Worm (Caenorhabditis elegans) whole organism, young adult: ENCODE measurements around the gene C27A2.8.

Experiments used
- F22D6.2 ChIP-seq: sonication (generic microtip); optimal IDR thresholded peaks from 2 replicates; lab custom pipeline; 2016; ENCODE audit warnings: mild to moderate bottlenecking, missing genetic modification characterization, missing compliant biosample characterization
- F33H1.4 ChIP-seq: fragments of 200-800 bp; sonication (Bioruptor generic); IDR thresholded peaks from 2 replicates; pipeline ENCODE4 v1.3.6; 2022; ENCODE audit warnings: missing genetic modification reagents, missing genetic modification characterization, missing compliant biosample characterization
- F37B4.10 ChIP-seq: fragments of 200-800 bp; sonication (Bioruptor generic); IDR thresholded peaks from 2 replicates; pipeline ENCODE4 v1.3.6; 2022; ENCODE audit warnings: missing genetic modification characterization, missing compliant biosample characterization
- F39B2.1 ChIP-seq: fragments of 200-800 bp; sonication (Bioruptor generic); IDR thresholded peaks from 2 replicates; pipeline ENCODE4 v1.3.6; 2022; ENCODE audit warnings: missing genetic modification reagents, missing genetic modification characterization, missing compliant biosample characterization
- F49E8.2 ChIP-seq: sonication (generic microtip); optimal IDR thresholded peaks from 3 replicates; lab custom pipeline; 2017; ENCODE audit warnings: missing genetic modification characterization, mild to moderate bottlenecking, missing compliant biosample characterization, antibody characterized with exemption, moderate library complexity; ENCODE audit not compliant: insufficient read depth
- T26A5.8 ChIP-seq: sonication (generic microtip); optimal IDR thresholded peaks from 2 replicates; lab custom pipeline; 2016; ENCODE audit warnings: missing genetic modification characterization, missing compliant biosample characterization
- Y53F4B.3 ChIP-seq: fragments of 200-800 bp; sonication (Bioruptor generic); IDR thresholded peaks from 2 replicates; pipeline ENCODE4 v1.3.6; 2022; ENCODE audit warnings: missing genetic modification reagents, missing genetic modification characterization, missing compliant biosample characterization
- Y95B8A.8 ChIP-seq: fragments of 200-800 bp; sonication (Bioruptor generic); IDR thresholded peaks from 2 replicates; pipeline ENCODE4 v1.3.6; 2022; ENCODE audit warnings: missing genetic modification reagents, missing genetic modification characterization, missing compliant biosample characterization
- ZK185.1 ChIP-seq: sonication (generic microtip); optimal IDR thresholded peaks from 2 replicates; lab custom pipeline; 2016; ENCODE audit warnings: mild to moderate bottlenecking, missing genetic modification characterization, missing compliant biosample characterization; ENCODE audit not compliant: poor library complexity, severe bottlenecking
- aptf-3 ChIP-seq: fragments of 200-800 bp; sonication (Bioruptor generic); IDR thresholded peaks from 2 replicates; pipeline ENCODE4 v1.3.6; 2022; ENCODE audit warnings: missing genetic modification characterization, missing compliant biosample characterization
- atf-7 ChIP-seq: sonication (generic microtip); optimal IDR thresholded peaks from 2 replicates; lab custom pipeline; 2017; ENCODE audit warnings: mild to moderate bottlenecking, missing genetic modification characterization, missing compliant biosample characterization
- athp-1 ChIP-seq: sonication (generic microtip); optimal IDR thresholded peaks from 2 replicates; lab custom pipeline; 2017; ENCODE audit warnings: mild to moderate bottlenecking, missing genetic modification characterization, missing compliant biosample characterization
- attf-3 ChIP-seq: fragments of 200-800 bp; sonication (Bioruptor generic); conservative IDR thresholded peaks from 2 replicates; pipeline ENCODE4 v1.3.6; 2022; ENCODE audit warnings: missing genetic modification reagents, missing genetic modification characterization, missing compliant biosample characterization
- attf-5 ChIP-seq: fragments of 200-800 bp; sonication (Bioruptor generic); optimal IDR thresholded peaks from 2 replicates; lab custom pipeline; 2018; ENCODE audit warnings: mild to moderate bottlenecking, missing genetic modification characterization, missing compliant biosample characterization
- attf-6 ChIP-seq: fragments of 200-800 bp; sonication (Bioruptor generic); IDR thresholded peaks from 2 replicates; pipeline ENCODE4 v1.3.6; 2022; ENCODE audit warnings: missing genetic modification reagents, missing genetic modification characterization, missing compliant biosample characterization
- bed-1 ChIP-seq: fragments of 200-800 bp; sonication (Bioruptor generic); IDR thresholded peaks from 2 replicates; pipeline ENCODE4 v1.3.6; 2022; ENCODE audit warnings: missing genetic modification reagents, missing genetic modification characterization, missing compliant biosample characterization
- bed-2 ChIP-seq: fragments of 200-800 bp; sonication (Bioruptor generic); IDR thresholded peaks from 2 replicates; pipeline ENCODE4 v1.3.6; 2022; ENCODE audit warnings: missing genetic modification reagents, missing genetic modification characterization, missing compliant biosample characterization
- chd-7 ChIP-seq: sonication (generic microtip); optimal IDR thresholded peaks from 2 replicates; lab custom pipeline; 2016; ENCODE audit warnings: mild to moderate bottlenecking, missing genetic modification characterization, moderate library complexity, missing compliant biosample characterization
- dox-1 ChIP-seq: fragments of 200-800 bp; sonication (Bioruptor generic); IDR thresholded peaks from 2 replicates; pipeline ENCODE4 v1.3.6; 2022; ENCODE audit warnings: missing genetic modification reagents, missing genetic modification characterization, missing compliant biosample characterization
- dpff-1 ChIP-seq: sonication (generic microtip); optimal IDR thresholded peaks from 2 replicates; lab custom pipeline; 2017; ENCODE audit warnings: mild to moderate bottlenecking, missing genetic modification characterization, missing compliant biosample characterization
- egl-18 ChIP-seq: fragments of 200-800 bp; sonication (Bioruptor generic); IDR thresholded peaks from 2 replicates; pipeline ENCODE4 v1.3.6; 2022; ENCODE audit warnings: missing genetic modification reagents, missing genetic modification characterization, missing compliant biosample characterization
- ekl-4 ChIP-seq: fragments of 200-800 bp; sonication (Bioruptor generic); IDR thresholded peaks from 2 replicates; pipeline ENCODE4 v1.3.6; 2022; ENCODE audit warnings: missing genetic modification reagents, missing genetic modification characterization, missing compliant biosample characterization
- him-1 ChIP-seq: sonication (generic microtip); optimal IDR thresholded peaks from 2 replicates; lab custom pipeline; 2016; ENCODE audit warnings: missing genotype, missing genetic modification reagents, missing genetic modification characterization, missing compliant biosample characterization
- hmg-1.2 ChIP-seq: fragments of 200-800 bp; sonication (Bioruptor generic); IDR thresholded peaks from 2 replicates; pipeline ENCODE4 v1.3.6; 2022; ENCODE audit warnings: missing genetic modification reagents, missing genetic modification characterization, missing compliant biosample characterization
- lag-1 ChIP-seq: fragments of 200-800 bp; sonication (Bioruptor generic); IDR thresholded peaks from 2 replicates; pipeline ENCODE4 v1.3.6; 2022; ENCODE audit warnings: missing genetic modification reagents, missing genetic modification characterization, missing compliant biosample characterization
- let-607 ChIP-seq, 2 experiments: fragments of 200-800 bp in 1 of 2; sonication (Bioruptor generic) in 1 of 2; sonication (generic microtip) in 1 of 2; optimal IDR thresholded peaks; 2 replicates each; lab custom pipeline; 2016 to 2018; ENCODE audit warnings: mild to moderate bottlenecking in 2 of 2, missing compliant biosample characterization in 2 of 2, missing genetic modification characterization in 2 of 2, moderate library complexity in 2 of 2, missing genotype in 1 of 2
- lin-26 ChIP-seq: fragments of 200-800 bp; sonication (Bioruptor generic); IDR thresholded peaks from 2 replicates; pipeline ENCODE4 v1.3.6; 2022; ENCODE audit warnings: missing genetic modification reagents, missing genetic modification characterization, missing compliant biosample characterization
- lin-54 ChIP-seq: fragments of 200-800 bp; sonication (Bioruptor generic); optimal IDR thresholded peaks from 2 replicates; lab custom pipeline; 2018; ENCODE audit warnings: mild to moderate bottlenecking, missing genetic modification characterization, missing compliant biosample characterization
- madf-3 ChIP-seq: fragments of 200-800 bp; sonication (Bioruptor generic); IDR thresholded peaks from 2 replicates; pipeline ENCODE4 v1.3.6; 2022; ENCODE audit warnings: missing genetic modification reagents, missing genetic modification characterization, missing compliant biosample characterization
- madf-8 ChIP-seq: fragments of 200-800 bp; sonication (Bioruptor generic); conservative IDR thresholded peaks from 2 replicates; pipeline ENCODE4 v1.3.6; 2022; ENCODE audit warnings: missing genetic modification reagents, missing genetic modification characterization, missing compliant biosample characterization
- mcd-1 ChIP-seq: fragments of 200-800 bp; sonication (Bioruptor generic); IDR thresholded peaks from 2 replicates; pipeline ENCODE4 v1.3.6; 2022; ENCODE audit warnings: missing genetic modification reagents, missing genetic modification characterization, missing compliant biosample characterization
- mes-4 ChIP-seq: sonication (generic microtip); optimal IDR thresholded peaks from 2 replicates; lab custom pipeline; 2016; ENCODE audit warnings: missing genotype, missing genetic modification characterization, missing compliant biosample characterization
- mxl-1 ChIP-seq: sonication (generic microtip); optimal IDR thresholded peaks from 2 replicates; lab custom pipeline; 2016; ENCODE audit warnings: missing genetic modification characterization, missing compliant biosample characterization
- nfya-1 ChIP-seq: sonication (generic microtip); optimal IDR thresholded peaks from 2 replicates; lab custom pipeline; 2017; ENCODE audit warnings: antibody characterized with exemption, missing compliant biosample characterization, missing genetic modification characterization, borderline replicate concordance; ENCODE audit not compliant: insufficient read depth
- nfyb-1 ChIP-seq: fragments of 200-800 bp; sonication (Bioruptor generic); IDR thresholded peaks from 2 replicates; pipeline ENCODE4 v1.3.6; 2022; ENCODE audit warnings: missing genetic modification reagents, missing genetic modification characterization, missing compliant biosample characterization
- nhr-179 ChIP-seq: sonication (generic microtip); optimal IDR thresholded peaks from 2 replicates; lab custom pipeline; 2016; ENCODE audit warnings: mild to moderate bottlenecking, missing genetic modification characterization, missing compliant biosample characterization
- nhr-80 ChIP-seq: sonication (generic microtip); optimal IDR thresholded peaks from 2 replicates; lab custom pipeline; 2016; ENCODE audit warnings: missing genetic modification characterization, missing compliant biosample characterization
- nhr-90 ChIP-seq: sonication (generic microtip); optimal IDR thresholded peaks from 2 replicates; lab custom pipeline; 2016; ENCODE audit warnings: missing genotype, mild to moderate bottlenecking, missing genetic modification characterization, missing compliant biosample characterization
- pbrm-1 ChIP-seq: fragments of 200-800 bp; sonication (Bioruptor generic); IDR thresholded peaks from 2 replicates; pipeline ENCODE4 v1.3.6; 2022; ENCODE audit warnings: missing genetic modification reagents, missing genetic modification characterization, missing compliant biosample characterization
- rcor-1 ChIP-seq: fragments of 200-800 bp; sonication (Bioruptor generic); IDR thresholded peaks from 2 replicates; pipeline ENCODE4 v1.3.6; 2022; ENCODE audit warnings: missing genetic modification reagents, missing genetic modification characterization, missing compliant biosample characterization
- rpc-1 ChIP-seq, 2 experiments: fragments of 150-350 bp in 1 of 2; sonication (generic microtip) in 1 of 2; optimal IDR thresholded peaks; 2 replicates each; lab custom pipeline; 2014 to 2018; ENCODE audit warnings: missing biosample characterization in 1 of 2, missing genetic modification characterization in 1 of 2, missing genetic modification reagents in 1 of 2, missing genotype in 1 of 2
- snpc-1.3 ChIP-seq: sonication (generic microtip); optimal IDR thresholded peaks from 2 replicates; lab custom pipeline; 2017; ENCODE audit warnings: missing genetic modification characterization, mild to moderate bottlenecking, missing compliant biosample characterization, antibody characterized with exemption, moderate library complexity, missing genotype, missing genetic modification reagents; ENCODE audit not compliant: insufficient read depth
- sptf-2 ChIP-seq: fragments of 200-800 bp; sonication (Bioruptor generic); optimal IDR thresholded peaks from 2 replicates; lab custom pipeline; 2018; ENCODE audit warnings: mild to moderate bottlenecking, missing genetic modification characterization, missing compliant biosample characterization
- tbp1 ChIP-seq: fragments of 200-800 bp; sonication (Bioruptor generic); optimal IDR thresholded peaks from 2 replicates; lab custom pipeline; 2018; ENCODE audit warnings: mild to moderate bottlenecking, missing genetic modification characterization, missing compliant biosample characterization
- unc-130 ChIP-seq: sonication (generic microtip); optimal IDR thresholded peaks from 2 replicates; lab custom pipeline; 2016; ENCODE audit warnings: missing genetic modification reagents, missing genetic modification characterization, missing compliant biosample characterization
- zim-3 ChIP-seq: sonication (generic microtip); optimal IDR thresholded peaks from 2 replicates; lab custom pipeline; 2017; ENCODE audit warnings: mild to moderate bottlenecking, missing genetic modification characterization, moderate library complexity, missing compliant biosample characterization
- ztf-25 ChIP-seq: fragments of 200-800 bp; sonication (Bioruptor generic); IDR thresholded peaks from 2 replicates; pipeline ENCODE4 v1.3.6; 2022; ENCODE audit warnings: missing genetic modification reagents, missing genetic modification characterization, missing compliant biosample characterization
- ztf-26 ChIP-seq: sonication (generic microtip); optimal IDR thresholded peaks from 2 replicates; lab custom pipeline; 2017; ENCODE audit warnings: missing genetic modification characterization, missing compliant biosample characterization

C27A2.8 gene

ce11 chrII:5081124-5081913, 13.5 kb upstream of the C27A2.8 start, which contains the start of gene dsh-2:
dsh-2 (minus strand) TSS chrII:5081174.
- no peak for TF ChIP-seq unc-130 (GFP tag; lab: Kevin White, UChicago)
- no peak for TF ChIP-seq mxl-1
- TF ChIP-seq bed-2, result no peak
- no peak for TF ChIP-seq ztf-25
- TF ChIP-seq hmg-1.2 (GFP tag; lab: Robert Waterston, UW), result peak; percentile 81
- TF ChIP-seq snpc-1.3 (tag; lab: Kevin White, UChicago), result no peak
- TF ChIP-seq ZK185.1, result peak; percentile 4
- TF ChIP-seq rcor-1 (GFP tag; lab: Robert Waterston, UW), result no peak
- no peak for TF ChIP-seq attf-3 (GFP tag; lab: Robert Waterston, UW)
- TF ChIP-seq F22D6.2, result no peak
- TF ChIP-seq athp-1 (tag; lab: Kevin White, UChicago), result no peak
- TF ChIP-seq sptf-2 (GFP tag; lab: Kevin White, UChicago), result no peak
- TF ChIP-seq atf-7 (tag; lab: Kevin White, UChicago), result no peak
- no peak for TF ChIP-seq F39B2.1 (GFP tag; lab: Robert Waterston, UW)
- no peak for TF ChIP-seq ztf-26 (tag; lab: Kevin White, UChicago)
- TF ChIP-seq madf-3 (GFP tag; lab: Robert Waterston, UW), result no peak
- TF ChIP-seq nhr-80, result peak; percentile 49
- no peak for TF ChIP-seq pbrm-1 (GFP tag; lab: Robert Waterston, UW)
- no peak for TF ChIP-seq lin-26 (GFP tag; lab: Robert Waterston, UW)
- no peak for TF ChIP-seq zim-3 (tag; lab: Kevin White, UChicago)
- no peak for TF ChIP-seq nfya-1 (tag; lab: Kevin White, UChicago)
- TF ChIP-seq madf-8 (GFP tag; lab: Robert Waterston, UW), result no peak
- TF ChIP-seq nfyb-1 (GFP tag; lab: Robert Waterston, UW), result no peak
- no peak for TF ChIP-seq rpc-1 (optimal IDR thresholded peaks at IDR 0.05; lab: Kevin White, UChicago)
- TF ChIP-seq rpc-1 (tag; optimal IDR thresholded peaks at IDR 0.05; lab: Kevin White, UChicago), result no peak
- TF ChIP-seq nhr-90 (tag; lab: Kevin White, UChicago), result no peak
- no peak for TF ChIP-seq F37B4.10 (GFP tag; lab: Robert Waterston, UW)
- no peak; the same call in 1 of the 2 replicates for TF ChIP-seq ekl-4 (GFP tag; lab: Robert Waterston, UW)
- TF ChIP-seq lin-54 (GFP tag; lab: Kevin White, UChicago), result peak; percentile 40
- TF ChIP-seq tbp1 (GFP tag; lab: Kevin White, UChicago), result peak; percentile 44
- no peak for TF ChIP-seq egl-18 (GFP tag; lab: Robert Waterston, UW)
- peak; percentile 50 for TF ChIP-seq mcd-1 (GFP tag; lab: Robert Waterston, UW)
- no peak for TF ChIP-seq chd-7 (tag; lab: Kevin White, UChicago)
- no peak for TF ChIP-seq nhr-179 (tag; lab: Kevin White, UChicago)
- no peak for TF ChIP-seq bed-1 (GFP tag; lab: Robert Waterston, UW)
- no peak for TF ChIP-seq attf-6 (GFP tag; lab: Robert Waterston, UW)
- TF ChIP-seq let-607 (tag; optimal IDR thresholded peaks at IDR 0.05; lab: Kevin White, UChicago), result no peak
- TF ChIP-seq aptf-3, result no peak
- TF ChIP-seq attf-5 (GFP tag; lab: Kevin White, UChicago), result peak; percentile 11
- no peak for TF ChIP-seq T26A5.8
- TF ChIP-seq F49E8.2 (tag; lab: Kevin White, UChicago), result no peak
- TF ChIP-seq him-1, result peak; percentile 3
- no peak for TF ChIP-seq lag-1
- TF ChIP-seq Y95B8A.8 (GFP tag; lab: Robert Waterston, UW), result no peak
- TF ChIP-seq dpff-1 (tag; lab: Kevin White, UChicago), result no peak
- TF ChIP-seq Y53F4B.3, result no peak
- TF ChIP-seq mes-4, result no peak
- peak; percentile 51 for TF ChIP-seq F33H1.4 (GFP tag; lab: Robert Waterston, UW)
- peak; percentile 54; the same call in 1 of the 2 replicates for TF ChIP-seq dox-1
